Fruit fly (Drosophila melanogaster): ENCODE results near the gene polybromo.

The polybromo gene

DNA sequence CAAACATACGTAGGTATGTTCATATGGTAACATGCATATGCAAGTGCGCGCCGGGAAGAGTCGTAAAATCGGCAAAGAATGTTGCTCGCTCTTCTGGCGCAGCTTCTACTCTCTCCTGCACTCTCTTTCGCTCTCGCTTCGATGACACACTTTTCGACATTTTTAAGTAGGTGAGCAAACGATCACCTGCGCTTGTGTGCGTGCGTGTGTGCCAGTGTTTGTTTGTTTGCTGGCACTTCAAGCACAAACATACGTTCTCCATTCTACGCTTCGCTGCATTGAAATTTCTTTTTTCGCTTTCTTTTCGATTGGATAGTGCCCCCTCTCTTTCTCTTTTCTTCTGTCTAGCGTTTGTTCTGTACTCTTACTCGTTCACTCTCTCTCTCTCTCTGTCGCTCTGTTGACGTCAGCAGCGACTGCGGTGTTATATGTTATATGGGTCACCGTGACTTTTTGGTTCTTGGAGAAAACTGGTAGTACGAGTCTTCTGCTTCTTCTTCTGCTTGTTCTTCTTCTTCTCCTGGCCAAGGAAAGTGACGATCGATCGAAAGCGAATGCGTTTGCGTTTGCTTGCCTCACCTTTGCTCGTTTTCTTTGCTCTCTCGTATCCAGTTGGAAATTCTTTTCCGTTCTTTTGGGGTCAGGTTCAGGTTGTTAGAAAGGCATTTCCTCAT, 37.3 kb downstream of the polybromo start (continued):
- TF ChIP-seq zen (tag; optimal IDR thresholded peaks at IDR 0.05) (no peak), crol (GFP tag; IDR thresholded peaks at IDR 0.05) (no peak), CG13775 (GFP tag; optimal IDR thresholded peaks at IDR 0.05) (no peak), CG2712 (tag; optimal IDR thresholded peaks at IDR 0.05) (peak; percentile 52), dm (GFP tag; optimal IDR thresholded peaks at IDR 0.05) (no peak), C15 (GFP tag; IDR thresholded peaks at IDR 0.05) (no peak), ap (GFP tag; IDR thresholded peaks at IDR 0.05) (no peak), ranshi (GFP tag; IDR thresholded peaks at IDR 0.05) (no peak), Sox100B (GFP tag; optimal IDR thresholded peaks at IDR 0.05) (peak; percentile 17), NC2α (GFP tag; optimal IDR thresholded peaks at IDR 0.05) (no peak), Doc2 (GFP tag; IDR thresholded peaks at IDR 0.05) (no peak), ci (GFP tag; IDR thresholded peaks at IDR 0.05) (no peak), CG3847 (GFP tag; IDR thresholded peaks at IDR 0.05) (no peak), Blimp-1 (GFP tag; optimal IDR thresholded peaks at IDR 0.05) (peak; percentile 100), Kr (GFP tag; optimal IDR thresholded peaks at IDR 0.05) (peak; percentile 28), dati (GFP tag; IDR thresholded peaks at IDR 0.05) (no peak), CG32532 (GFP tag; IDR thresholded peaks at IDR 0.05) (no peak), odd (GFP tag; optimal IDR thresholded peaks at IDR 0.05) (no peak), Trl (optimal IDR thresholded peaks at IDR 0.05) (peak; percentile 49 to 73), Trl (GFP tag; optimal IDR thresholded peaks at IDR 0.05) (no peak), Dek (tag; optimal IDR thresholded peaks at IDR 0.05) (no peak), gfzf (GFP tag; optimal IDR thresholded peaks at IDR 0.05) (no peak), Bteb2 (GFP tag; optimal IDR thresholded peaks at IDR 0.05) (no peak), BEAF-32 (GFP tag; optimal IDR thresholded peaks at IDR 0.05) (no peak), CG12391 (tag; optimal IDR thresholded peaks at IDR 0.05) (no peak), grau (tag; optimal IDR thresholded peaks at IDR 0.05) (no peak), CG10431 (GFP tag; optimal IDR thresholded peaks at IDR 0.05) (peak; percentile 62), CG3838 (GFP tag; optimal IDR thresholded peaks at IDR 0.05) (peak; percentile 51), twi (tag; optimal IDR thresholded peaks at IDR 0.05) (peak; percentile 12), rib (GFP tag; IDR thresholded peaks at IDR 0.05) (no peak), tx (GFP tag; optimal IDR thresholded peaks at IDR 0.05) (no peak), CG3163 (GFP tag; optimal IDR thresholded peaks at IDR 0.05) (peak; percentile 72), Six4 (GFP tag; optimal IDR thresholded peaks at IDR 0.05) (no peak), CG34422 (GFP tag; IDR thresholded peaks at IDR 0.05) (no peak), gsb-n (tag; optimal IDR thresholded peaks at IDR 0.05) (peak; percentile 47), CG7372 (GFP tag; IDR thresholded peaks at IDR 0.05) (no peak), lmd (GFP tag; IDR thresholded peaks at IDR 0.05) (no peak), sr (GFP tag; IDR thresholded peaks at IDR 0.05) (no peak), Ravus (GFP tag; IDR thresholded peaks at IDR 0.05) (no peak), CHES-1-like (GFP tag; optimal IDR thresholded peaks at IDR 0.05) (no peak), CG3995 (GFP tag; optimal IDR thresholded peaks at IDR 0.05) (peak; percentile 65), Ada2b (GFP tag; IDR thresholded peaks at IDR 0.05) (no peak), CG7745 (tag; optimal IDR thresholded peaks at IDR 0.05) (peak; percentile 37), CG13624 (GFP tag; optimal IDR thresholded peaks at IDR 0.05) (no peak), gce (GFP tag; IDR thresholded peaks at IDR 0.05) (no peak; the same call in 2 of the 3 replicates), CG6689 (GFP tag; IDR thresholded peaks at IDR 0.05) (no peak), CG10979 (tag; optimal IDR thresholded peaks at IDR 0.05) (peak; percentile 2), wdn (GFP tag; IDR thresholded peaks at IDR 0.05) (no peak), Lhr (GFP tag; optimal IDR thresholded peaks at IDR 0.05) (no peak), CG6254 (GFP tag; optimal IDR thresholded peaks at IDR 0.05) (peak; percentile 47), HLHmδ (GFP tag; optimal IDR thresholded peaks at IDR 0.05) (peak; percentile 83), eyg (GFP tag; optimal IDR thresholded peaks at IDR 0.05) (no peak)
